Fruit fly (Drosophila melanogaster) whole organism, embryonic: ENCODE data around the gene CG32066.

Experiments used
- C15 ChIP-seq: fragments of 200-800 bp; sonication (Bioruptor generic); IDR thresholded peaks from 3 replicates; pipeline ENCODE4 v1.3.6; 2022; ENCODE audit warnings: missing biosample characterization, missing genetic modification characterization
- CG10267 ChIP-seq: fragments of 200-800 bp; sonication (Bioruptor generic); optimal IDR thresholded peaks from 2 replicates; lab custom pipeline; 2018; ENCODE audit warnings: missing biosample characterization, mild to moderate bottlenecking, missing genetic modification characterization, moderate library complexity
- CG10366 ChIP-seq: fragments of 200-800 bp; sonication (Bioruptor generic); IDR thresholded peaks from 2 replicates; pipeline ENCODE4 v1.3.6; 2022; ENCODE audit warnings: missing biosample characterization, missing genetic modification characterization
- CG11723 ChIP-seq: fragments of 200-800 bp; sonication (Bioruptor generic); optimal IDR thresholded peaks from 2 replicates; lab custom pipeline; 2017; ENCODE audit warnings: missing biosample characterization, mild to moderate bottlenecking, missing genetic modification characterization
- CG12219 ChIP-seq: fragments of 200-800 bp; sonication (Bioruptor generic); optimal IDR thresholded peaks from 3 replicates; lab custom pipeline; 2018; ENCODE audit warnings: missing biosample characterization, mild to moderate bottlenecking, missing genetic modification characterization
- CG14860 ChIP-seq: fragments of 200-800 bp; sonication (Bioruptor generic); IDR thresholded peaks from 3 replicates; pipeline ENCODE4 v1.3.6; 2022; ENCODE audit warnings: missing biosample characterization, missing genetic modification characterization; ENCODE audit not compliant: partially characterized antibody
- CG17186 ChIP-seq: fragments of 200-800 bp; sonication (Bioruptor generic); optimal IDR thresholded peaks from 3 replicates; lab custom pipeline; 2017; ENCODE audit warnings: missing biosample characterization, missing genetic modification reagents, missing genetic modification characterization
- CG17568 ChIP-seq: fragments of 200-800 bp; sonication (Bioruptor generic); optimal IDR thresholded peaks from 2 replicates; lab custom pipeline; 2018; ENCODE audit warnings: missing biosample characterization, mild to moderate bottlenecking, missing genetic modification characterization, moderate library complexity
- CG2116 ChIP-seq: fragments of 200-800 bp; sonication (Bioruptor generic); optimal IDR thresholded peaks from 3 replicates; lab custom pipeline; 2018; ENCODE audit warnings: missing biosample characterization, mild to moderate bottlenecking, missing genetic modification characterization
- CG34376 ChIP-seq: fragments of 200-800 bp; sonication (Bioruptor generic); optimal IDR thresholded peaks from 2 replicates; lab custom pipeline; 2018; ENCODE audit warnings: missing biosample characterization, mild to moderate bottlenecking, missing genetic modification characterization
- CG34422 ChIP-seq: fragments of 200-800 bp; sonication (Bioruptor generic); IDR thresholded peaks from 3 replicates; pipeline ENCODE4 v1.3.6; 2022; ENCODE audit warnings: missing biosample characterization, missing genetic modification characterization
- CG3726 ChIP-seq: fragments of 200-800 bp; sonication (Bioruptor generic); IDR thresholded peaks from 3 replicates; pipeline ENCODE4, ENCODE4 v1.3.6; 2022; ENCODE audit warnings: missing biosample characterization, missing genetic modification characterization
- CG4854 ChIP-seq: fragments of 200-800 bp; sonication (Bioruptor generic); optimal IDR thresholded peaks from 2 replicates; lab custom pipeline; 2016; ENCODE audit warnings: missing biosample characterization, missing genetic modification characterization, inconsistent platforms
- CG6683 ChIP-seq: fragments of 200-800 bp; sonication (Bioruptor generic); optimal IDR thresholded peaks from 2 replicates; lab custom pipeline; 2017; ENCODE audit warnings: missing biosample characterization, mild to moderate bottlenecking, missing genetic modification characterization, missing genetic modification reagents
- CG6791 ChIP-seq: fragments of 200-800 bp; sonication (Bioruptor generic); IDR thresholded peaks from 3 replicates; pipeline ENCODE4 v1.3.6; 2022; ENCODE audit warnings: missing biosample characterization, missing genetic modification characterization; ENCODE audit not compliant: partially characterized antibody
- CG7745 ChIP-seq: fragments of 200-800 bp; sonication (Bioruptor generic); optimal IDR thresholded peaks from 2 replicates; lab custom pipeline; 2018; ENCODE audit warnings: missing biosample characterization, mild to moderate bottlenecking, missing genetic modification characterization, moderate library complexity
- CG8359 ChIP-seq: fragments of 200-800 bp; sonication (Bioruptor generic); optimal IDR thresholded peaks from 2 replicates; lab custom pipeline; 2017; ENCODE audit warnings: missing biosample characterization, mild to moderate bottlenecking, missing genetic modification characterization, borderline replicate concordance
- CG8478 ChIP-seq: fragments of >200 bp; optimal IDR thresholded peaks from 2 replicates; lab custom pipeline; 2018
- CkIIα-i1 ChIP-seq: fragments of 200-800 bp; sonication (Bioruptor generic); IDR thresholded peaks from 2 replicates; pipeline ENCODE4 v1.3.6; 2022; ENCODE audit warnings: missing biosample characterization, missing genetic modification characterization
- Dek ChIP-seq: fragments of 200-800 bp; sonication (Bioruptor generic); optimal IDR thresholded peaks from 3 replicates; lab custom pipeline; 2019; ENCODE audit warnings: missing biosample characterization, mild to moderate bottlenecking, missing genetic modification characterization, moderate library complexity
- E2f1 ChIP-seq: fragments of 200-800 bp; sonication (Bioruptor generic); IDR thresholded peaks from 2 replicates; pipeline ENCODE4 v1.3.6; 2022; ENCODE audit warnings: missing biosample characterization, missing genetic modification characterization
- Elba2 ChIP-seq: fragments of 200-800 bp; sonication (Bioruptor generic); optimal IDR thresholded peaks from 3 replicates; lab custom pipeline; 2016; ENCODE audit warnings: missing biosample characterization, missing genetic modification characterization
- Gsc ChIP-seq: fragments of 200-800 bp; sonication (Bioruptor generic); IDR thresholded peaks from 2 replicates; pipeline ENCODE4 v1.3.6; 2022; ENCODE audit warnings: missing biosample characterization, missing genetic modification characterization
- HHEX ChIP-seq: fragments of 200-800 bp; sonication (Bioruptor generic); optimal IDR thresholded peaks from 3 replicates; lab custom pipeline; 2017; ENCODE audit warnings: missing biosample characterization, mild to moderate bottlenecking, missing genetic modification characterization, missing genetic modification reagents
- HLH3B ChIP-seq: fragments of 200-800 bp; sonication (Bioruptor generic); IDR thresholded peaks from 2 replicates; pipeline ENCODE4 v1.3.6; 2022; ENCODE audit warnings: missing biosample characterization, missing genetic modification characterization
- HLH4C ChIP-seq: fragments of 200-800 bp; sonication (Bioruptor generic); IDR thresholded peaks from 3 replicates; pipeline ENCODE4 v1.3.6; 2022; ENCODE audit warnings: missing biosample characterization, missing genetic modification characterization; ENCODE audit not compliant: partially characterized antibody
- Hmr ChIP-seq: fragments of 200-800 bp; sonication (Bioruptor generic); optimal IDR thresholded peaks from 3 replicates; lab custom pipeline; 2017; ENCODE audit warnings: mild to moderate bottlenecking, missing biosample characterization, missing genetic modification reagents, missing genetic modification characterization
- MESR4 ChIP-seq: fragments of 200-800 bp; sonication (Bioruptor generic); optimal IDR thresholded peaks from 2 replicates; lab custom pipeline; 2018; ENCODE audit warnings: missing biosample characterization, mild to moderate bottlenecking, missing genetic modification characterization, moderate library complexity
- NK7.1 ChIP-seq: fragments of 200-800 bp; sonication (Bioruptor generic); optimal IDR thresholded peaks from 3 replicates; lab custom pipeline; 2016; ENCODE audit warnings: missing biosample characterization, missing genetic modification characterization
- Nf-YA ChIP-seq: fragments of 200-800 bp; sonication (Bioruptor generic); IDR thresholded peaks from 2 replicates; pipeline ENCODE4 v1.3.6; 2022; ENCODE audit warnings: missing biosample characterization, missing genetic modification characterization
- Oli ChIP-seq: fragments of 200-800 bp; sonication (Bioruptor generic); optimal IDR thresholded peaks from 2 replicates; lab custom pipeline; 2018; ENCODE audit warnings: missing biosample characterization, mild to moderate bottlenecking, missing genetic modification characterization, moderate library complexity
- Rfx ChIP-seq: fragments of 200-800 bp; sonication (Bioruptor generic); IDR thresholded peaks from 2 replicates; pipeline ENCODE4 v1.3.6; 2022; ENCODE audit warnings: missing biosample characterization, missing genetic modification characterization
- abd-A ChIP-seq: fragments of 200-800 bp; sonication (Bioruptor generic); optimal IDR thresholded peaks from 3 replicates; lab custom pipeline; 2019; ENCODE audit warnings: missing biosample characterization, mild to moderate bottlenecking, missing genetic modification characterization, moderate library complexity
- dmrt99B ChIP-seq: fragments of 200-800 bp; sonication (Bioruptor generic); optimal IDR thresholded peaks from 2 replicates; lab custom pipeline; 2018; ENCODE audit warnings: missing biosample characterization, mild to moderate bottlenecking, missing genetic modification characterization, moderate library complexity
- eyg ChIP-seq: fragments of 200-800 bp; sonication (Bioruptor generic); optimal IDR thresholded peaks from 3 replicates; lab custom pipeline; 2016; ENCODE audit warnings: missing biosample characterization, missing genetic modification characterization
- fd64A ChIP-seq: fragments of 200-800 bp; sonication (Bioruptor generic); optimal IDR thresholded peaks from 3 replicates; lab custom pipeline; 2018; ENCODE audit warnings: missing biosample characterization, mild to moderate bottlenecking, missing genetic modification characterization
- kay ChIP-seq: fragments of 200-800 bp; sonication (Bioruptor generic); optimal IDR thresholded peaks from 2 replicates; lab custom pipeline; 2016; ENCODE audit warnings: missing biosample characterization, missing genetic modification characterization
- lilli ChIP-seq: fragments of 200-800 bp; sonication (Bioruptor generic); optimal IDR thresholded peaks from 3 replicates; lab custom pipeline; 2016; ENCODE audit warnings: missing biosample characterization, missing genetic modification characterization
- luna ChIP-seq: fragments of 200-800 bp; sonication (Bioruptor generic); optimal IDR thresholded peaks from 2 replicates; lab custom pipeline; 2016; ENCODE audit warnings: missing biosample characterization, missing genetic modification characterization
- onecut ChIP-seq: fragments of 200-800 bp; sonication (Bioruptor generic); IDR thresholded peaks from 2 replicates; pipeline ENCODE4 v1.3.6; 2022; ENCODE audit warnings: missing biosample characterization, missing genetic modification characterization
- psq ChIP-seq: fragments of 200-800 bp; sonication (Bioruptor generic); optimal IDR thresholded peaks from 2 replicates; lab custom pipeline; 2017; ENCODE audit warnings: missing biosample characterization, missing genetic modification characterization
- pum ChIP-seq: fragments of 200-800 bp; sonication (Bioruptor generic); optimal IDR thresholded peaks from 2 replicates; lab custom pipeline; 2016; ENCODE audit warnings: missing biosample characterization, missing genetic modification characterization
- repo ChIP-seq: fragments of 200-800 bp; sonication (Bioruptor generic); optimal IDR thresholded peaks from 2 replicates; lab custom pipeline; 2016; ENCODE audit warnings: missing biosample characterization, missing genetic modification characterization
- salm ChIP-seq: fragments of 200-800 bp; sonication (Bioruptor generic); optimal IDR thresholded peaks from 2 replicates; lab custom pipeline; 2018; ENCODE audit warnings: missing biosample characterization, mild to moderate bottlenecking, missing genetic modification characterization
- sd ChIP-seq: fragments of 200-800 bp; sonication (Bioruptor generic); optimal IDR thresholded peaks from 3 replicates; lab custom pipeline; 2018; ENCODE audit warnings: missing biosample characterization, mild to moderate bottlenecking, missing genetic modification characterization, moderate library complexity
- sens-2 ChIP-seq: fragments of 200-800 bp; sonication (Bioruptor generic); IDR thresholded peaks from 2 replicates; pipeline ENCODE4 v1.3.6; 2022; ENCODE audit warnings: missing biosample characterization, missing genetic modification characterization
- shn ChIP-seq: fragments of 200-800 bp; sonication (Bioruptor generic); optimal IDR thresholded peaks from 3 replicates; lab custom pipeline; 2016; ENCODE audit warnings: missing biosample characterization, missing genetic modification characterization
- unpg ChIP-seq: fragments of 200-800 bp; sonication (Bioruptor generic); optimal IDR thresholded peaks from 3 replicates; lab custom pipeline; 2018; ENCODE audit warnings: missing biosample characterization, mild to moderate bottlenecking, missing genetic modification characterization, moderate library complexity
- usp ChIP-seq: fragments of >200 bp; optimal IDR thresholded peaks from 2 replicates; lab custom pipeline; 2017; ENCODE audit warnings: missing biosample characterization, missing genetic modification characterization
- wdn ChIP-seq: fragments of 200-800 bp; sonication (Bioruptor generic); IDR thresholded peaks from 2 replicates; pipeline ENCODE4 v1.3.6; 2022; ENCODE audit warnings: missing biosample characterization, missing genetic modification characterization

CG32066 gene

dm6 chr3L:10664511-10665062 lies 3.8 kb upstream of the CG32066 start, which contains the start of gene simj (continued):
- TF ChIP-seq salm (tag; lab: Kevin White, UChicago), result peak; percentile 50
- TF ChIP-seq HLH4C (GFP tag; lab: Robert Waterston, UW), result peak; percentile 72; the same call in 2 of the 3 replicates
- peak; percentile 68 for TF ChIP-seq MESR4 (GFP tag; lab: Kevin White, UChicago)
- peak; percentile 66 for TF ChIP-seq lilli (GFP tag; lab: Kevin White, UChicago)
- peak; percentile 46 for TF ChIP-seq CG12219 (GFP tag; lab: Kevin White, UChicago)
- peak; percentile 48 for TF ChIP-seq luna
- TF ChIP-seq NK7.1, result no peak
- TF ChIP-seq shn (GFP tag; lab: Kevin White, UChicago), result peak; percentile 4
- TF ChIP-seq CG7745 (tag; lab: Kevin White, UChicago), result peak; percentile 0
- no peak for TF ChIP-seq CG10366 (GFP tag; lab: Robert Waterston, UW)
- TF ChIP-seq CG14860 (GFP tag; lab: Robert Waterston, UW), result peak; percentile 55; the same call in 1 of the 3 replicates
- peak; percentile 52 for TF ChIP-seq unpg (GFP tag; lab: Kevin White, UChicago)
- 0 out of 2 replicates have a peak, but pooled peaks have one; percentile 16 for TF ChIP-seq E2f1
- peak; percentile 39 for TF ChIP-seq HHEX (GFP tag; lab: Kevin White, UChicago)
- no peak for TF ChIP-seq Nf-YA (GFP tag; lab: Robert Waterston, UW)
- peak; percentile 34 for TF ChIP-seq dmrt99B (tag; lab: Kevin White, UChicago)
- TF ChIP-seq CkIIα-i1 (GFP tag; lab: Robert Waterston, UW), result no peak
- no peak for TF ChIP-seq Oli (tag; lab: Kevin White, UChicago)
- TF ChIP-seq Hmr (GFP tag; lab: Kevin White, UChicago), result peak; percentile 68
- TF ChIP-seq repo (GFP tag; lab: Kevin White, UChicago), result peak; percentile 40
- peak; percentile 65 for TF ChIP-seq CG2116 (GFP tag; lab: Kevin White, UChicago)
- TF ChIP-seq CG6791 (GFP tag; lab: Robert Waterston, UW), result peak; percentile 88
- peak; percentile 96 for TF ChIP-seq CG17186 (GFP tag; lab: Kevin White, UChicago)
- TF ChIP-seq CG34376 (GFP tag; lab: Kevin White, UChicago), result peak; percentile 88
- peak; percentile 24 for TF ChIP-seq psq
- TF ChIP-seq eyg (GFP tag; lab: Kevin White, UChicago), result peak; percentile 28
- TF ChIP-seq pum (GFP tag; lab: Kevin White, UChicago), result no peak
- no peak; the same call in 1 of the 2 replicates for TF ChIP-seq HLH3B
- no peak for TF ChIP-seq kay (GFP tag; lab: Kevin White, UChicago)
- TF ChIP-seq CG8359, result peak; percentile 31
- TF ChIP-seq wdn (GFP tag; lab: Robert Waterston, UW), result no peak; the same call in 1 of the 2 replicates
- peak; percentile 50 for TF ChIP-seq fd64A (GFP tag; lab: Kevin White, UChicago)
- peak; percentile 65 for TF ChIP-seq Dek (tag; lab: Kevin White, UChicago)
- TF ChIP-seq Rfx (GFP tag; lab: Robert Waterston, UW), result peak; percentile 80
- no peak for TF ChIP-seq C15
- no peak for TF ChIP-seq CG4854 (GFP tag; lab: Kevin White, UChicago)
- TF ChIP-seq CG3726, result no peak
- TF ChIP-seq Gsc (GFP tag; lab: Robert Waterston, UW), result no peak
- TF ChIP-seq CG17568 (GFP tag; lab: Kevin White, UChicago), result no peak
- TF ChIP-seq CG8478 (lab: Kevin White, UChicago), result no peak
- peak; percentile 35 for TF ChIP-seq CG6683 (GFP tag; lab: Kevin White, UChicago)
- peak; percentile 73 for TF ChIP-seq abd-A (tag; lab: Kevin White, UChicago)
- peak; percentile 72 for TF ChIP-seq onecut (GFP tag; lab: Robert Waterston, UW)
- no peak for TF ChIP-seq sens-2
- peak; percentile 59 for TF ChIP-seq sd (tag; lab: Kevin White, UChicago)
- TF ChIP-seq Elba2 (GFP tag; lab: Kevin White, UChicago), result no peak
- TF ChIP-seq CG34422, result peak; percentile 91
- TF ChIP-seq CG10267 (tag; lab: Kevin White, UChicago), result peak; percentile 78
- peak; percentile 12 for TF ChIP-seq CG11723 (GFP tag; lab: Kevin White, UChicago)
- TF ChIP-seq usp (GFP tag; lab: Kevin White, UChicago), result no peak
